Worm (Caenorhabditis elegans): ENCODE data around the gene F49C12.2.

The F49C12.2 gene

ce11 chrIV:9320023-9320422 is 21.0 kb upstream of the F49C12.2 start:
- TF ChIP-seq snu-23 (GFP tag; optimal IDR thresholded peaks at IDR 0.05) (no peak), nhr-20 (tag; optimal IDR thresholded peaks at IDR 0.05) (no peak), unc-62 (GFP tag; optimal IDR thresholded peaks at IDR 0.05) (no peak), nhr-71 (tag; optimal IDR thresholded peaks at IDR 0.05) (peak; percentile 16), zag-1 (tag; optimal IDR thresholded peaks at IDR 0.05) (no peak), ceh-63 (GFP tag; optimal IDR thresholded peaks at IDR 0.05) (no peak)

- TF ChIP-seq ceh-90 (tag; optimal IDR thresholded peaks at IDR 0.05) = no peak
- no peak for TF ChIP-seq zag-1 (tag; optimal IDR thresholded peaks at IDR 0.05)
- TF ChIP-seq hlh-17 (GFP tag; optimal IDR thresholded peaks at IDR 0.05; ENCODE audit: borderline replicate concordance) = no peak
- no peak for TF ChIP-seq hlh-4 (tag; optimal IDR thresholded peaks at IDR 0.05)
- no peak for TF ChIP-seq ets-5 (GFP tag; IDR thresholded peaks at IDR 0.05)
- no peak for TF ChIP-seq tlp-1 (tag; optimal IDR thresholded peaks at IDR 0.05)
- no peak for TF ChIP-seq mdl-1 (tag; optimal IDR thresholded peaks at IDR 0.05)
- TF ChIP-seq mep-1 (tag; optimal IDR thresholded peaks at IDR 0.05) = no peak
- no peak for TF ChIP-seq aha-1 (tag; optimal IDR thresholded peaks at IDR 0.05)
- no peak for TF ChIP-seq elt-2 (tag; optimal IDR thresholded peaks at IDR 0.05)
- no peak for TF ChIP-seq mab-9 (GFP tag; IDR thresholded peaks at IDR 0.05)
- TF ChIP-seq nhr-77 (tag; optimal IDR thresholded peaks at IDR 0.05) = no peak
- TF ChIP-seq skn-1 (tag; optimal IDR thresholded peaks at IDR 0.05) = no peak
- no peak for TF ChIP-seq unc-62 (GFP tag; optimal IDR thresholded peaks at IDR 0.05)
- TF ChIP-seq nhr-90 (tag; optimal IDR thresholded peaks at IDR 0.05; ENCODE audit: poor library complexity) = no peak
- TF ChIP-seq unc-30 (tag; optimal IDR thresholded peaks at IDR 0.05) = no peak
- TF ChIP-seq ceh-8 (GFP tag; optimal IDR thresholded peaks at IDR 0.05) = no peak
- TF ChIP-seq snpc-4 (tag; optimal IDR thresholded peaks at IDR 0.05) = no peak
- no peak for TF ChIP-seq aly-2 (tag; optimal IDR thresholded peaks at IDR 0.05)
These were observed 20.0 kb upstream of the F49C12.2 start, which contains the start of the genes F49C12.11 and nemt-1 for ce11 chrIV:9319080-9319479. F49C12.11 (plus strand) TSS chrIV:9319380. nemt-1 (minus strand) TSS chrIV:9319439.

- TF ChIP-seq Y116A8C.19 (tag; optimal IDR thresholded peaks at IDR 0.05; ENCODE audit: borderline replicate concordance) (no peak), nhr-85 (tag) (no peak)
These were observed 19.1 kb upstream of the F49C12.2 start for ce11 chrIV:9318147-9318546.

- TF ChIP-seq unc-98 (GFP tag; IDR thresholded peaks at IDR 0.05) (no peak), dsc-1 (tag; optimal IDR thresholded peaks at IDR 0.05) (peak; percentile 7), ceh-63 (GFP tag; optimal IDR thresholded peaks at IDR 0.05) (no peak), mab-9 (GFP tag; IDR thresholded peaks at IDR 0.05) (no peak), nhr-76 (tag; optimal IDR thresholded peaks at IDR 0.05) (no peak), nhr-11 (tag; optimal IDR thresholded peaks at IDR 0.05) (no peak), fkh-8 (tag; optimal IDR thresholded peaks at IDR 0.05) (no peak), isw-1 (GFP tag; IDR thresholded peaks at IDR 0.05) (no peak), snu-23 (GFP tag; optimal IDR thresholded peaks at IDR 0.05) (peak; percentile 47), sox-4 (tag; optimal IDR thresholded peaks at IDR 0.05) (no peak), unc-130 (tag; optimal IDR thresholded peaks at IDR 0.05) (peak; percentile 61), ceh-8 (GFP tag; optimal IDR thresholded peaks at IDR 0.05) (no peak), nhr-85 (tag) (peak; percentile 69), ceh-88 (GFP tag; IDR thresholded peaks at IDR 0.05) (no peak), lin-13 (GFP tag; optimal IDR thresholded peaks at IDR 0.05) (no peak), egl-27 (tag; optimal IDR thresholded peaks at IDR 0.05) (no peak), ets-5 (GFP tag; IDR thresholded peaks at IDR 0.05) (no peak), sup-37 (GFP tag; optimal IDR thresholded peaks at IDR 0.05) (no peak), hlh-17 (GFP tag; optimal IDR thresholded peaks at IDR 0.05; ENCODE audit: borderline replicate concordance) (no peak), elt-3 (tag; optimal IDR thresholded peaks at IDR 0.05) (no peak), hpl-2 (GFP tag; optimal IDR thresholded peaks at IDR 0.05) (no peak), unc-62 (GFP tag; optimal IDR thresholded peaks at IDR 0.05) (no peak), lin-14 (GFP tag; optimal IDR thresholded peaks at IDR 0.05) (no peak), ztf-11 (tag; optimal IDR thresholded peaks at IDR 0.05) (no peak), efl-3 (GFP tag; optimal IDR thresholded peaks at IDR 0.05) (no peak), nhr-77 (tag; optimal IDR thresholded peaks at IDR 0.05) (no peak), mef-2 (tag; optimal IDR thresholded peaks at IDR 0.05) (no peak), ama-1 (optimal IDR thresholded peaks at IDR 0.05) (no peak), fkh-10 (GFP tag; optimal IDR thresholded peaks at IDR 0.05) (no peak), skn-1 (tag; optimal IDR thresholded peaks at IDR 0.05) (peak; percentile 98), dpl-1 (GFP tag; optimal IDR thresholded peaks at IDR 0.05) (peak; percentile 11 to 48 (median 47)), elt-2 (tag; optimal IDR thresholded peaks at IDR 0.05) (peak; percentile 4)
These were observed 17.1 kb upstream of the F49C12.2 start, which contains the start of the genes F49C12.9 and rpn-7 for ce11 chrIV:9316068-9316681. F49C12.9 (minus strand) TSS chrIV:9316215. rpn-7 (plus strand) TSS chrIV:9316631.

Data from whole organism, L1 larva.